Fruit fly (Drosophila melanogaster): ENCODE measurements around the gene CG11360.
A peak's percentile ranks its signal among the peaks of the same experiment; 100 is the strongest.

The CG11360 gene

dm6 chr4:721774-722173, 50.8 kb downstream of the CG11360 start (continued):
- TF ChIP-seq D19B (GFP tag; optimal IDR thresholded peaks at IDR 0.05) (no peak), pho (GFP tag; optimal IDR thresholded peaks at IDR 0.05) (no peak), CG33213 (GFP tag; optimal IDR thresholded peaks at IDR 0.05) (peak; percentile 63), tup (GFP tag; optimal IDR thresholded peaks at IDR 0.05) (no peak), HLH54F (GFP tag; optimal IDR thresholded peaks at IDR 0.05) (no peak), CG12769 (tag; optimal IDR thresholded peaks at IDR 0.05) (no peak), CG34422 (GFP tag; IDR thresholded peaks at IDR 0.05) (no peak), dimm (GFP tag; IDR thresholded peaks at IDR 0.05) (no peak), pita (GFP tag; optimal IDR thresholded peaks at IDR 0.05) (peak; percentile 53), CG1603 (tag; optimal IDR thresholded peaks at IDR 0.05) (peak; percentile 50), CG1602 (GFP tag; optimal IDR thresholded peaks at IDR 0.05) (no peak), HLH4C (GFP tag; IDR thresholded peaks at IDR 0.05; ENCODE audit: partially characterized antibody) (no peak), Lhr (GFP tag; optimal IDR thresholded peaks at IDR 0.05) (peak; percentile 80), gfzf (GFP tag; optimal IDR thresholded peaks at IDR 0.05) (peak; percentile 26), CG4820 (GFP tag; optimal IDR thresholded peaks at IDR 0.05) (no peak), CG1832 (GFP tag; optimal IDR thresholded peaks at IDR 0.05) (no peak), ab (GFP tag; optimal IDR thresholded peaks at IDR 0.05) (no peak), mld (GFP tag; IDR thresholded peaks at IDR 0.05; ENCODE audit: partially characterized antibody) (no peak), cwo (GFP tag; optimal IDR thresholded peaks at IDR 0.05) (no peak), Nf-YA (GFP tag; IDR thresholded peaks at IDR 0.05) (no peak), NC2α (GFP tag; optimal IDR thresholded peaks at IDR 0.05) (no peak), NfI (GFP tag; optimal IDR thresholded peaks at IDR 0.05) (no peak), kni (GFP tag; optimal IDR thresholded peaks at IDR 0.05) (no peak), CG4424 (GFP tag; optimal IDR thresholded peaks at IDR 0.05) (no peak), CG8359 (GFP tag; optimal IDR thresholded peaks at IDR 0.05; ENCODE audit: borderline replicate concordance) (no peak), CG11695 (GFP tag; IDR thresholded peaks at IDR 0.05) (no peak), Ets97D (GFP tag; optimal IDR thresholded peaks at IDR 0.05) (peak; percentile 26), Hr3 (GFP tag; optimal IDR thresholded peaks at IDR 0.05) (no peak), crol (GFP tag; IDR thresholded peaks at IDR 0.05) (no peak), Fer1 (GFP tag; optimal IDR thresholded peaks at IDR 0.05) (no peak), CG32532 (GFP tag; IDR thresholded peaks at IDR 0.05) (no peak), ac (GFP tag; optimal IDR thresholded peaks at IDR 0.05) (no peak), CG18262 (tag; optimal IDR thresholded peaks at IDR 0.05) (no peak), CG31388 (GFP tag; optimal IDR thresholded peaks at IDR 0.05) (no peak), CG11085 (GFP tag; IDR thresholded peaks at IDR 0.05) (no peak), CG16815 (GFP tag; optimal IDR thresholded peaks at IDR 0.05) (no peak), Sry-δ (GFP tag; optimal IDR thresholded peaks at IDR 0.05) (no peak), da (GFP tag; optimal IDR thresholded peaks at IDR 0.05) (no peak), zfh2 (GFP tag; optimal IDR thresholded peaks at IDR 0.05) (no peak), Asciz (GFP tag; optimal IDR thresholded peaks at IDR 0.05) (no peak), CTCF (GFP tag; optimal IDR thresholded peaks at IDR 0.05) (peak; percentile 67), Adf1 (GFP tag; IDR thresholded peaks at IDR 0.05) (no peak), Scr (GFP tag; IDR thresholded peaks at IDR 0.05; ENCODE audit: partially characterized antibody) (no peak), bsh (GFP tag; optimal IDR thresholded peaks at IDR 0.05) (no peak), ranshi (GFP tag; IDR thresholded peaks at IDR 0.05) (no peak), CG10959 (GFP tag; IDR thresholded peaks at IDR 0.05) (no peak), peb (GFP tag; IDR thresholded peaks at IDR 0.05) (no peak), CG12155 (GFP tag; optimal IDR thresholded peaks at IDR 0.05) (no peak), nau (GFP tag; optimal IDR thresholded peaks at IDR 0.05) (no peak), zen (tag; optimal IDR thresholded peaks at IDR 0.05) (peak; percentile 73), knrl (GFP tag; IDR thresholded peaks at IDR 0.05; ENCODE audit: partially characterized antibody) (no peak), Myb (GFP tag; optimal IDR thresholded peaks at IDR 0.05) (peak; percentile 16)
